Worm (Caenorhabditis elegans): ENCODE data around the gene T19C3.5.

T19C3.5 gene

DNA sequence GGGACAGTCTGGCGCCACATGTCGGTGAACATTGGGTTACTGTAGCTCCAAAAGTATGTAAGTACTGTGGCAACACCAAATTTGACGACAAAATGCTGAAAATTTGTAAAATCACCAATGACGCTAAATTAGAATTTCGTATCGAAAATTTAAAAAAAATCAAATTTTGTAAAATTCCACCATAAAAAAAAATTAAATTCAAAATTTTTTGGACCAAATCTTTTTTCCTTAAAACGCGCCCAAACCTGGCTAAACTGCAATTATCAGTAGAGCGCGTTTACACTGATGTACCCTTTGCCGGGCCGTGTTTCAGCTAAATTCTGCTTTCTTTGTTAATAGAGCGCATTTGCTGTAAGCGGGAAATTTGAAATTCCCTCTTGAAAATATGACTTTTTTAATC lies 3.7 kb upstream of the T19C3.5 start, which contains the start of gene T19C3.6:
Gene T19C3.6, minus strand, starts transcription at position 101 of the 400 bp plus-strand sequence.
- TF ChIP-seq nhr-28 (tag; optimal IDR thresholded peaks at IDR 0.05) (no peak), nhr-25 (tag; optimal IDR thresholded peaks at IDR 0.05) (no peak), ZK546.5 (tag; optimal IDR thresholded peaks at IDR 0.05) (no peak), skn-1 (tag; optimal IDR thresholded peaks at IDR 0.05) (no peak), mdl-1 (tag; optimal IDR thresholded peaks at IDR 0.05) (no peak)

DNA sequence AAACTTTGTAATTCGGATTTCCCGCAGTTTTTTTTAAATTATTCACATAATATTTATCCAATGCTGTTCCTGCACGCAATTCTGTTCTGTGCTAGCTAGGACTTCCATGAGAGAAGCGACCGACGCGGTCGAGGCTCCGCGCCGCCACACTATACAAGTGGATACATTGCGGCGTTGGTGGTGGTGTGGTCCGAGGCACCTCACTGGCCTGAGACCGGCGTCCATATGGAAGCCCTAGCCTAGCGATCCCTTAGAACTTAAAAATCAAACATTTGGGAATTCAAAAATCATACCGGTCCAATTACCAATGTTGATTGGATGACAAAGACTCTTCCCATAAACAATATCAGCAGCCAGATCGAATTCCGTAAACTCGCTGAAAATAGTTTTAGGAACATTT lies 1.6 kb downstream of the T19C3.5 start:
- TF ChIP-seq unc-62 (GFP tag; optimal IDR thresholded peaks at IDR 0.05) (no peak), ceh-9 (tag; optimal IDR thresholded peaks at IDR 0.05) (no peak), elt-2 (tag; optimal IDR thresholded peaks at IDR 0.05) (no peak)

- no peak for TF ChIP-seq nhr-67 (tag; optimal IDR thresholded peaks at IDR 0.05)
- peak; percentile 82 for TF ChIP-seq unc-62 (GFP tag; optimal IDR thresholded peaks at IDR 0.05)
- peak; percentile 39 for TF ChIP-seq tbx-2 (tag; optimal IDR thresholded peaks at IDR 0.05)
- no peak for TF ChIP-seq daf-12 (tag; optimal IDR thresholded peaks at IDR 0.05)
- no peak for TF ChIP-seq ztf-4 (tag; optimal IDR thresholded peaks at IDR 0.05)
- TF ChIP-seq nhr-25 (tag; optimal IDR thresholded peaks at IDR 0.05): peak; percentile 88
- no peak for TF ChIP-seq mml-1 (tag; optimal IDR thresholded peaks at IDR 0.05)
- no peak for TF ChIP-seq nhr-11 (tag; optimal IDR thresholded peaks at IDR 0.05)
- peak; percentile 15 for TF ChIP-seq nhr-43 (tag; optimal IDR thresholded peaks at IDR 0.05; ENCODE audit: poor library complexity, severe bottlenecking)
- TF ChIP-seq nfya-1 (tag; optimal IDR thresholded peaks at IDR 0.05; ENCODE audit: insufficient read depth): peak; percentile 91
- no peak for TF ChIP-seq aly-2 (tag; optimal IDR thresholded peaks at IDR 0.05)
- TF ChIP-seq nhr-12 (tag; optimal IDR thresholded peaks at IDR 0.05): no peak
- TF ChIP-seq ceh-28 (tag; optimal IDR thresholded peaks at IDR 0.05): peak; percentile 50
- TF ChIP-seq nhr-77 (tag; optimal IDR thresholded peaks at IDR 0.05): no peak
- TF ChIP-seq nhr-237 (tag; optimal IDR thresholded peaks at IDR 0.05): no peak
- peak; percentile 79 for TF ChIP-seq jun-1 (tag; optimal IDR thresholded peaks at IDR 0.05)
- TF ChIP-seq fkh-10 (GFP tag; optimal IDR thresholded peaks at IDR 0.05): no peak
- TF ChIP-seq zag-1 (tag; optimal IDR thresholded peaks at IDR 0.05): peak; percentile 36
- TF ChIP-seq lin-39 (tag; optimal IDR thresholded peaks at IDR 0.05): peak; percentile 91
- TF ChIP-seq pqm-1 (tag; optimal IDR thresholded peaks at IDR 0.05): peak; percentile 97
- TF ChIP-seq ama-1 (optimal IDR thresholded peaks at IDR 0.05): no peak
- peak; percentile 97 for TF ChIP-seq elt-2 (tag; optimal IDR thresholded peaks at IDR 0.05)
- TF ChIP-seq elt-3 (tag; optimal IDR thresholded peaks at IDR 0.05): peak in 1 of 3 experiments; percentile 28
- no peak for TF ChIP-seq fkh-2 (tag; optimal IDR thresholded peaks at IDR 0.05)
- TF ChIP-seq lsy-12 (tag; optimal IDR thresholded peaks at IDR 0.05): no peak
- no peak for TF ChIP-seq unc-39 (tag; optimal IDR thresholded peaks at IDR 0.05)
- no peak for TF ChIP-seq ztf-11 (tag; optimal IDR thresholded peaks at IDR 0.05)
- no peak for TF ChIP-seq sea-2 (GFP tag; optimal IDR thresholded peaks at IDR 0.05)
- TF ChIP-seq R02D3.7 (tag; optimal IDR thresholded peaks at IDR 0.05): peak; percentile 34
- TF ChIP-seq eor-1 (tag; optimal IDR thresholded peaks at IDR 0.05): no peak
- TF ChIP-seq pha-4 (tag; optimal IDR thresholded peaks at IDR 0.05): peak; percentile 96
- TF ChIP-seq ZK546.5 (tag; optimal IDR thresholded peaks at IDR 0.05): no peak
- TF ChIP-seq hmg-11 (tag; optimal IDR thresholded peaks at IDR 0.05): peak; percentile 88
- TF ChIP-seq ceh-9 (tag; optimal IDR thresholded peaks at IDR 0.05): no peak
- TF ChIP-seq skn-1 (tag; optimal IDR thresholded peaks at IDR 0.05): peak; percentile 57
- TF ChIP-seq elt-1 (tag; optimal IDR thresholded peaks at IDR 0.05): peak; percentile 67
- TF ChIP-seq snpc-4 (tag; optimal IDR thresholded peaks at IDR 0.05): peak; percentile 91
- no peak for TF ChIP-seq nhr-28 (tag; optimal IDR thresholded peaks at IDR 0.05)
- TF ChIP-seq nhr-23 (tag; optimal IDR thresholded peaks at IDR 0.05): peak; percentile 83
- TF ChIP-seq egl-27 (tag; optimal IDR thresholded peaks at IDR 0.05): peak; percentile 39
- TF ChIP-seq ceh-16 (tag; optimal IDR thresholded peaks at IDR 0.05): no peak
- no peak for TF ChIP-seq fos-1 (tag; optimal IDR thresholded peaks at IDR 0.05)
- peak; percentile 80 for TF ChIP-seq mdl-1 (tag; optimal IDR thresholded peaks at IDR 0.05)
- peak; percentile 76 for TF ChIP-seq lin-15B (tag; optimal IDR thresholded peaks at IDR 0.05)
- TF ChIP-seq nhr-76 (tag; optimal IDR thresholded peaks at IDR 0.05): no peak
- peak; percentile 87 for TF ChIP-seq egl-5 (tag; optimal IDR thresholded peaks at IDR 0.05)
- TF ChIP-seq ceh-82 (tag; optimal IDR thresholded peaks at IDR 0.05): no peak
Measured at ce11 chrIII:623754-624153, 4.0 kb downstream of the T19C3.5 start.

All from whole organism, L3 larva.